Worm (Caenorhabditis elegans) whole organism, L3 larva: ENCODE data around the gene C08E8.10.

Source experiments
- ama-1 ChIP-seq: fragments of 150-350 bp; optimal IDR thresholded peaks from 2 replicates; lab custom pipeline; 2018
- egl-27 ChIP-seq: sonication (generic microtip); optimal IDR thresholded peaks from 4 replicates; lab custom pipeline; 2017; ENCODE audit warnings: missing biosample characterization, missing genetic modification reagents, missing genetic modification characterization
- elt-2 ChIP-seq: sonication (generic microtip); optimal IDR thresholded peaks from 2 replicates; lab custom pipeline; 2016; ENCODE audit warnings: missing genetic modification reagents, mild to moderate bottlenecking, missing genetic modification characterization, missing compliant biosample characterization
- fkh-2 ChIP-seq: fragments of 150-350 bp; optimal IDR thresholded peaks from 2 replicates; lab custom pipeline; 2014; ENCODE audit warnings: missing biosample characterization, missing genetic modification reagents, missing genetic modification characterization
- lin-15B ChIP-seq: fragments of 150-350 bp; optimal IDR thresholded peaks from 2 replicates; lab custom pipeline; 2014; ENCODE audit warnings: missing biosample characterization, missing genetic modification characterization
- nhr-12 ChIP-seq: fragments of 150-350 bp; optimal IDR thresholded peaks from 2 replicates; lab custom pipeline; 2014; ENCODE audit warnings: missing biosample characterization, missing genetic modification characterization
- nhr-237 ChIP-seq: fragments of 150-350 bp; optimal IDR thresholded peaks from 2 replicates; lab custom pipeline; 2014; ENCODE audit warnings: missing biosample characterization, missing genetic modification characterization
- nhr-25 ChIP-seq: sonication (generic microtip); optimal IDR thresholded peaks from 2 replicates; lab custom pipeline; 2017; ENCODE audit warnings: missing biosample characterization, missing genetic modification characterization
- nhr-43 ChIP-seq: sonication (generic microtip); optimal IDR thresholded peaks from 2 replicates; lab custom pipeline; 2016; ENCODE audit warnings: mild to moderate bottlenecking, missing genetic modification characterization, missing compliant biosample characterization; ENCODE audit not compliant: poor library complexity, severe bottlenecking
- pha-4 ChIP-seq: fragments of 150-350 bp; optimal IDR thresholded peaks from 2 replicates; lab custom pipeline; 2014; ENCODE audit warnings: missing biosample characterization, missing genetic modification reagents, missing genetic modification characterization
- pqm-1 ChIP-seq: fragments of 150-350 bp; optimal IDR thresholded peaks from 2 replicates; lab custom pipeline; 2017; ENCODE audit warnings: missing biosample characterization, missing genetic modification characterization, inconsistent platforms
- snpc-4 ChIP-seq: fragments of 150-350 bp; optimal IDR thresholded peaks from 2 replicates; lab custom pipeline; 2014; ENCODE audit warnings: missing biosample characterization, missing genetic modification characterization

ce11 chrV:18344194-18344593, 4.5 kb upstream of the C08E8.10 start:
- no peak for TF ChIP-seq nhr-237 (tag; lab: Kevin White, UChicago)
- no peak for TF ChIP-seq nhr-43 (tag; lab: Kevin White, UChicago)
- no peak for TF ChIP-seq fkh-2 (tag; lab: Kevin White, UChicago)
- TF ChIP-seq snpc-4 (tag; lab: Kevin White, UChicago): no peak
- no peak for TF ChIP-seq pqm-1 (tag; lab: Kevin White, UChicago)
- TF ChIP-seq nhr-12 (tag; lab: Kevin White, UChicago): no peak
- TF ChIP-seq lin-15B: no peak
- no peak for TF ChIP-seq nhr-25
- no peak for TF ChIP-seq elt-2 (tag; lab: Kevin White, UChicago)
- no peak for TF ChIP-seq egl-27 (tag; lab: Kevin White, UChicago)
- TF ChIP-seq ama-1 (lab: Kevin White, UChicago): no peak
- no peak for TF ChIP-seq pha-4 (tag; lab: Kevin White, UChicago)
